Fruit fly (Drosophila melanogaster) whole organism, embryonic: Measurements from ENCODE around the gene CG42592.

Experiments used
- Asciz ChIP-seq: fragments of 200-800 bp; sonication (Bioruptor generic); optimal IDR thresholded peaks from 2 replicates; lab custom pipeline; 2017; ENCODE audit warnings: missing biosample characterization, mild to moderate bottlenecking, missing genetic modification characterization, missing genetic modification reagents
- CG10366 ChIP-seq: fragments of 200-800 bp; sonication (Bioruptor generic); IDR thresholded peaks from 2 replicates; pipeline ENCODE4 v1.3.6; 2022; ENCODE audit warnings: missing biosample characterization, missing genetic modification characterization
- CG11093 ChIP-seq: fragments of 200-800 bp; sonication (Bioruptor generic); IDR thresholded peaks from 3 replicates; pipeline ENCODE4 v1.3.6; 2022; ENCODE audit warnings: missing biosample characterization, missing genetic modification characterization
- CG11560 ChIP-seq: fragments of 200-800 bp; sonication (Bioruptor generic); IDR thresholded peaks from 3 replicates; pipeline ENCODE4 v1.3.6; 2022; ENCODE audit warnings: missing biosample characterization, missing genetic modification characterization
- CG12104 ChIP-seq: fragments of 200-800 bp; sonication (Bioruptor generic); optimal IDR thresholded peaks from 3 replicates; lab custom pipeline; 2016; ENCODE audit warnings: missing biosample characterization, missing genetic modification characterization
- CG13123 ChIP-seq: fragments of 200-800 bp; sonication (Bioruptor generic); optimal IDR thresholded peaks from 2 replicates; lab custom pipeline; 2016; ENCODE audit warnings: missing biosample characterization, missing genetic modification characterization
- CG13296 ChIP-seq: fragments of 200-800 bp; sonication (Bioruptor generic); optimal IDR thresholded peaks from 3 replicates; lab custom pipeline; 2018; ENCODE audit warnings: missing biosample characterization, mild to moderate bottlenecking, missing genetic modification characterization
- CG16813 ChIP-seq: fragments of 200-800 bp; sonication (Bioruptor generic); IDR thresholded peaks from 3 replicates; pipeline ENCODE4 v1.3.6; 2022; ENCODE audit warnings: missing biosample characterization, missing genetic modification characterization; ENCODE audit not compliant: partially characterized antibody
- CG17829 ChIP-seq: fragments of 200-800 bp; optimal IDR thresholded peaks from 2 replicates; lab custom pipeline; 2019; ENCODE audit warnings: missing biosample characterization, mild to moderate bottlenecking, missing genetic modification characterization, moderate library complexity
- CG18619 ChIP-seq: fragments of 200-800 bp; sonication (Bioruptor generic); optimal IDR thresholded peaks from 3 replicates; lab custom pipeline; 2017; ENCODE audit warnings: missing biosample characterization, mild to moderate bottlenecking, missing genetic modification characterization
- CG2120 ChIP-seq: fragments of 200-800 bp; sonication (Bioruptor generic); optimal IDR thresholded peaks from 3 replicates; lab custom pipeline; 2016; ENCODE audit warnings: missing biosample characterization, missing genetic modification characterization
- CG30403 ChIP-seq: fragments of 200-800 bp; sonication (Bioruptor generic); optimal IDR thresholded peaks from 3 replicates; lab custom pipeline; 2016; ENCODE audit warnings: missing biosample characterization, missing genetic modification characterization
- CG3281 ChIP-seq: fragments of 200-800 bp; sonication (Bioruptor generic); optimal IDR thresholded peaks from 3 replicates; lab custom pipeline; 2017; ENCODE audit warnings: missing biosample characterization, mild to moderate bottlenecking, missing genetic modification characterization
- CG4424 ChIP-seq: fragments of 200-800 bp; sonication (Bioruptor generic); optimal IDR thresholded peaks from 3 replicates; lab custom pipeline; 2016; ENCODE audit warnings: missing biosample characterization, missing genetic modification characterization
- CG6654 ChIP-seq: fragments of 200-800 bp; sonication (Bioruptor generic); optimal IDR thresholded peaks from 2 replicates; lab custom pipeline; 2017; ENCODE audit warnings: missing biosample characterization, mild to moderate bottlenecking, missing genetic modification characterization
- CG6791 ChIP-seq: fragments of 200-800 bp; sonication (Bioruptor generic); IDR thresholded peaks from 3 replicates; pipeline ENCODE4 v1.3.6; 2022; ENCODE audit warnings: missing biosample characterization, missing genetic modification characterization; ENCODE audit not compliant: partially characterized antibody
- CG8290 ChIP-seq, 3 experiments: fragments of 200-800 bp; sonication (Bioruptor generic); optimal IDR thresholded peaks; 2 replicates each; lab custom pipeline; 2016 to 2019; ENCODE audit warnings: missing biosample characterization in 3 of 3, missing genetic modification characterization in 3 of 3, mild to moderate bottlenecking in 2 of 3, moderate library complexity in 1 of 3
- CG9437 ChIP-seq: fragments of 200-800 bp; sonication (Bioruptor generic); optimal IDR thresholded peaks from 2 replicates; lab custom pipeline; 2018; ENCODE audit warnings: missing biosample characterization, mild to moderate bottlenecking, missing genetic modification characterization
- CG9727 ChIP-seq: fragments of 200-800 bp; sonication (Bioruptor generic); optimal IDR thresholded peaks from 3 replicates; lab custom pipeline; 2017; ENCODE audit warnings: missing biosample characterization, mild to moderate bottlenecking, missing genetic modification characterization
- Dll ChIP-seq: fragments of 200-800 bp; sonication (Bioruptor generic); IDR thresholded peaks from 4 replicates; pipeline ENCODE4 v1.3.6; 2022; ENCODE audit warnings: missing biosample characterization, missing genetic modification characterization; ENCODE audit not compliant: partially characterized antibody
- Doc3 ChIP-seq: fragments of 200-800 bp; sonication (Bioruptor generic); IDR thresholded peaks from 3 replicates; pipeline ENCODE4 v1.3.6; 2022; ENCODE audit warnings: missing biosample characterization, missing genetic modification characterization; ENCODE audit not compliant: partially characterized antibody
- E2f2 ChIP-seq: fragments of 200-800 bp; sonication (Bioruptor generic); IDR thresholded peaks from 2 replicates; pipeline ENCODE4 v1.3.6; 2022; ENCODE audit warnings: missing biosample characterization, missing genetic modification characterization
- Fer3 ChIP-seq: fragments of 200-800 bp; sonication (Bioruptor generic); optimal IDR thresholded peaks from 2 replicates; lab custom pipeline; 2018; ENCODE audit warnings: missing biosample characterization, mild to moderate bottlenecking, missing genetic modification characterization, moderate library complexity
- GATAe ChIP-seq: fragments of 200-800 bp; sonication (Bioruptor generic); conservative IDR thresholded peaks from 2 replicates; pipeline ENCODE4 v1.3.6; 2022; ENCODE audit warnings: missing biosample characterization, missing genetic modification characterization
- Hr51 ChIP-seq, 2 experiments: fragments of 200-800 bp; sonication (Bioruptor generic); optimal IDR thresholded peaks; 2 replicates in 1 of 2; 3 replicates in 1 of 2; lab custom pipeline; 2016 to 2018; ENCODE audit warnings: missing biosample characterization in 2 of 2, missing genetic modification characterization in 2 of 2, mild to moderate bottlenecking in 1 of 2, moderate library complexity in 1 of 2
- Lhr ChIP-seq: fragments of 200-800 bp; sonication (Bioruptor generic); optimal IDR thresholded peaks from 3 replicates; lab custom pipeline; 2017; ENCODE audit warnings: mild to moderate bottlenecking, missing biosample characterization, missing genetic modification reagents, missing genetic modification characterization
- Med ChIP-seq: fragments of 200-800 bp; sonication (Bioruptor generic); peaks from one replicate; lab custom pipeline; 2016; ENCODE audit warnings: missing biosample characterization, missing genetic modification characterization, mild to moderate bottlenecking, inconsistent platforms, moderate library complexity
- Meics ChIP-seq: fragments of 200-800 bp; sonication (Bioruptor generic); optimal IDR thresholded peaks from 2 replicates; lab custom pipeline; 2017; ENCODE audit warnings: missing biosample characterization, mild to moderate bottlenecking, missing genetic modification characterization
- Nf-YB ChIP-seq: fragments of 200-800 bp; sonication (Bioruptor generic); optimal IDR thresholded peaks from 3 replicates; lab custom pipeline; 2019; ENCODE audit warnings: missing biosample characterization, mild to moderate bottlenecking, missing genetic modification characterization, moderate library complexity
- Ptx1 ChIP-seq: fragments of 200-800 bp; sonication (Bioruptor generic); IDR thresholded peaks from 2 replicates; pipeline ENCODE4 v1.3.6; 2022; ENCODE audit warnings: missing biosample characterization, missing genetic modification characterization
- chinmo ChIP-seq: fragments of 200-800 bp; sonication (Bioruptor generic); IDR thresholded peaks from 4 replicates; pipeline ENCODE4 v1.3.6; 2022; ENCODE audit warnings: missing biosample characterization, missing genetic modification characterization; ENCODE audit not compliant: partially characterized antibody
- chn ChIP-seq: fragments of 200-800 bp; sonication (Bioruptor generic); optimal IDR thresholded peaks from 2 replicates; lab custom pipeline; 2016; ENCODE audit warnings: missing biosample characterization, missing genetic modification characterization
- dysf ChIP-seq: fragments of 200-800 bp; sonication (Bioruptor generic); IDR thresholded peaks from 3 replicates; pipeline ENCODE4 v1.3.6; 2022; ENCODE audit warnings: missing biosample characterization, missing genetic modification characterization
- exex ChIP-seq: fragments of 200-800 bp; sonication (Bioruptor generic); optimal IDR thresholded peaks from 4 replicates; lab custom pipeline; 2018; ENCODE audit warnings: missing biosample characterization, mild to moderate bottlenecking, missing genetic modification characterization, moderate library complexity
- gfzf ChIP-seq: fragments of 200-800 bp; sonication (Bioruptor generic); optimal IDR thresholded peaks from 2 replicates; lab custom pipeline; 2016; ENCODE audit warnings: missing biosample characterization, mild to moderate bottlenecking, missing genetic modification characterization, moderate library complexity
- insv ChIP-seq, 2 experiments: fragments of 200-800 bp; sonication (Bioruptor generic); optimal IDR thresholded peaks; 3 replicates each; lab custom pipeline; 2016 to 2018; ENCODE audit warnings: missing biosample characterization in 2 of 2, missing genetic modification characterization in 2 of 2
- kay ChIP-seq: fragments of 200-800 bp; sonication (Bioruptor generic); optimal IDR thresholded peaks from 2 replicates; lab custom pipeline; 2016; ENCODE audit warnings: missing biosample characterization, missing genetic modification characterization
- lmd ChIP-seq: fragments of 200-800 bp; sonication (Bioruptor generic); IDR thresholded peaks from 2 replicates; pipeline ENCODE4 v1.3.6; 2022; ENCODE audit warnings: missing biosample characterization, missing genetic modification characterization
- luna ChIP-seq: fragments of 200-800 bp; sonication (Bioruptor generic); optimal IDR thresholded peaks from 2 replicates; lab custom pipeline; 2016; ENCODE audit warnings: missing biosample characterization, missing genetic modification characterization
- mam ChIP-seq: fragments of 200-800 bp; sonication (Bioruptor generic); optimal IDR thresholded peaks from 3 replicates; lab custom pipeline; 2016; ENCODE audit warnings: missing biosample characterization, missing genetic modification characterization
- mirr ChIP-seq: fragments of 200-800 bp; sonication (Bioruptor generic); optimal IDR thresholded peaks from 3 replicates; lab custom pipeline; 2018; ENCODE audit warnings: missing biosample characterization, mild to moderate bottlenecking, missing genetic modification characterization
- oc ChIP-seq: fragments of 200-800 bp; sonication (Bioruptor generic); optimal IDR thresholded peaks from 2 replicates; lab custom pipeline; 2018; ENCODE audit warnings: missing biosample characterization, mild to moderate bottlenecking, missing genetic modification characterization, moderate library complexity
- ssp ChIP-seq: fragments of 200-800 bp; sonication (Bioruptor generic); IDR thresholded peaks from 2 replicates; pipeline ENCODE4 v1.3.6; 2022; ENCODE audit warnings: missing biosample characterization, missing genetic modification characterization
- sug ChIP-seq: fragments of 200-800 bp; optimal IDR thresholded peaks from 2 replicates; lab custom pipeline; 2019; ENCODE audit warnings: missing biosample characterization, mild to moderate bottlenecking, missing genetic modification characterization, moderate library complexity
- tap ChIP-seq: fragments of 200-800 bp; optimal IDR thresholded peaks from 3 replicates; lab custom pipeline; 2019; ENCODE audit warnings: missing biosample characterization, mild to moderate bottlenecking, missing genetic modification characterization, moderate library complexity
- twi ChIP-seq: fragments of 200-800 bp; optimal IDR thresholded peaks from 2 replicates; lab custom pipeline; 2019; ENCODE audit warnings: missing biosample characterization, mild to moderate bottlenecking, missing genetic modification characterization, moderate library complexity
- zen2 ChIP-seq: fragments of 200-800 bp; sonication (Bioruptor generic); IDR thresholded peaks from 3 replicates; pipeline ENCODE4 v1.3.6; 2022; ENCODE audit warnings: missing biosample characterization, missing genetic modification characterization; ENCODE audit not compliant: partially characterized antibody
- zf30C ChIP-seq: fragments of 200-800 bp; sonication (Bioruptor generic); optimal IDR thresholded peaks from 3 replicates; lab custom pipeline; 2018; ENCODE audit warnings: missing biosample characterization, mild to moderate bottlenecking, missing genetic modification characterization

The CG42592 gene

dm6 chr3R:29868676-29869349, 32.7 kb upstream of the CG42592 start, which contains the start of gene Zip99C (continued):
- no peak for TF ChIP-seq CG11093 (GFP tag; lab: Robert Waterston, UW)
- TF ChIP-seq ssp (GFP tag; lab: Robert Waterston, UW): no peak
- TF ChIP-seq chn: peak; percentile 54
- no peak; the same call in 1 of the 2 replicates for TF ChIP-seq GATAe (GFP tag; lab: Robert Waterston, UW)
- TF ChIP-seq Dll: peak; percentile 98
- peak; percentile 95 for TF ChIP-seq E2f2 (GFP tag; lab: Robert Waterston, UW)
- TF ChIP-seq mam (GFP tag; lab: Kevin White, UChicago): peak; percentile 35
- peak; percentile 36 for TF ChIP-seq CG4424 (GFP tag; lab: Kevin White, UChicago)
- TF ChIP-seq CG9727 (GFP tag; lab: Kevin White, UChicago): peak; percentile 36
- TF ChIP-seq dysf (GFP tag; lab: Robert Waterston, UW): no peak
- TF ChIP-seq Doc3 (GFP tag; lab: Robert Waterston, UW): peak; percentile 90
- peak; percentile 39 for TF ChIP-seq tap (tag; lab: Kevin White, UChicago)
- peak; percentile 66; the same call in 1 of the 3 replicates for TF ChIP-seq zen2
- peak; percentile 99 for TF ChIP-seq kay (GFP tag; lab: Kevin White, UChicago)
- TF ChIP-seq CG6791 (GFP tag; lab: Robert Waterston, UW): peak; percentile 66
- peak; percentile 18 for TF ChIP-seq CG3281 (GFP tag; lab: Kevin White, UChicago)
- TF ChIP-seq CG13123 (GFP tag; lab: Kevin White, UChicago): peak; percentile 21
- peak; percentile 15 for TF ChIP-seq luna (GFP tag; lab: Kevin White, UChicago)
- peak; percentile 41; the same call in 1 of the 2 replicates for TF ChIP-seq lmd (GFP tag; lab: Robert Waterston, UW)
- TF ChIP-seq CG18619: peak; percentile 16
- TF ChIP-seq CG2120: peak; percentile 66
- peak; percentile 24; the same call in 1 of the 2 replicates for TF ChIP-seq CG10366 (GFP tag; lab: Robert Waterston, UW)
- peak; percentile 1 for TF ChIP-seq CG13296 (GFP tag; lab: Kevin White, UChicago)
- peak; percentile 11 for TF ChIP-seq Asciz (GFP tag; lab: Kevin White, UChicago)
- no peak for TF ChIP-seq oc (tag; lab: Kevin White, UChicago)
- TF ChIP-seq exex (tag; lab: Kevin White, UChicago): peak; percentile 58
- peak; percentile 16 for TF ChIP-seq twi (tag; lab: Kevin White, UChicago)
- TF ChIP-seq CG12104: peak; percentile 45
- TF ChIP-seq CG30403: peak; percentile 59
- TF ChIP-seq Nf-YB: peak; percentile 23
- TF ChIP-seq Fer3: peak; percentile 8
- TF ChIP-seq Hr51 (GFP tag; optimal IDR thresholded peaks at IDR 0.05; lab: Kevin White, UChicago): no peak
- TF ChIP-seq CG6654 (GFP tag; lab: Kevin White, UChicago): no peak
- no peak for TF ChIP-seq CG9437
- TF ChIP-seq CG16813: peak; percentile 96
- TF ChIP-seq Lhr: peak; percentile 85
- TF ChIP-seq insv (GFP tag; optimal IDR thresholded peaks at IDR 0.05; lab: Kevin White, UChicago): peak in 1 of 2 experiments; percentile 28
- TF ChIP-seq Ptx1 (GFP tag; lab: Robert Waterston, UW): 0 out of 2 replicates have a peak, but pooled peaks have one; percentile 34
- TF ChIP-seq CG11560 (tag; lab: Robert Waterston, UW): peak; percentile 59; the same call in 1 of the 3 replicates
- TF ChIP-seq zf30C (GFP tag; lab: Kevin White, UChicago): no peak
- peak; percentile 74 for TF ChIP-seq CG8290 (GFP tag; optimal IDR thresholded peaks at IDR 0.05; lab: Kevin White, UChicago)
- TF ChIP-seq CG8290 (tag; optimal IDR thresholded peaks at IDR 0.05; lab: Kevin White, UChicago): peak; percentile 11 to 87
- peak; percentile 56 for TF ChIP-seq sug (tag; lab: Kevin White, UChicago)
- TF ChIP-seq gfzf: peak; percentile 55
- TF ChIP-seq CG17829 (tag; lab: Kevin White, UChicago): peak; percentile 41
- peak; percentile 86 for TF ChIP-seq Med (GFP tag; lab: Kevin White, UChicago)
- TF ChIP-seq mirr (GFP tag; lab: Kevin White, UChicago): no peak
- TF ChIP-seq Meics (GFP tag; lab: Kevin White, UChicago): peak; percentile 21
- TF ChIP-seq chinmo (GFP tag; lab: Robert Waterston, UW): peak; percentile 92; the same call in 3 of the 4 replicates
